Worm (Caenorhabditis elegans) whole organism, L2 larva: ENCODE results near the gene pyr-1.

Experiments used
- C34F6.9 ChIP-seq: fragments of 150-350 bp; optimal IDR thresholded peaks from 2 replicates; lab custom pipeline; 2014; ENCODE audit warnings: missing biosample characterization, missing genetic modification characterization
- F13H6.1 ChIP-seq: sonication (generic microtip); optimal IDR thresholded peaks from 2 replicates; lab custom pipeline; 2016; ENCODE audit warnings: missing genetic modification characterization, missing compliant biosample characterization
- Y55F3AM.14 ChIP-seq: fragments of 200-800 bp; sonication (Bioruptor generic); optimal IDR thresholded peaks from 2 replicates; lab custom pipeline; 2018; ENCODE audit warnings: mild to moderate bottlenecking, missing genetic modification characterization, missing compliant biosample characterization
- ZK546.5 ChIP-seq: sonication (generic microtip); optimal IDR thresholded peaks from 2 replicates; lab custom pipeline; 2017; ENCODE audit warnings: missing biosample characterization, missing genetic modification characterization
- alr-1 ChIP-seq: fragments of 150-350 bp; optimal IDR thresholded peaks from 2 replicates; lab custom pipeline; 2014; ENCODE audit warnings: missing biosample characterization, missing genetic modification characterization
- aly-2 ChIP-seq: fragments of 150-350 bp; optimal IDR thresholded peaks from 2 replicates; lab custom pipeline; 2014; ENCODE audit warnings: missing biosample characterization, missing genetic modification characterization
- ama-1 ChIP-seq: fragments of 150-350 bp; optimal IDR thresholded peaks from 2 replicates; lab custom pipeline; 2018; ENCODE audit warnings: inconsistent platforms
- ceh-16 ChIP-seq: fragments of 150-350 bp; optimal IDR thresholded peaks from 2 replicates; lab custom pipeline; 2014; ENCODE audit warnings: missing biosample characterization, missing genetic modification characterization
- crh-2 ChIP-seq: sonication (generic microtip); optimal IDR thresholded peaks from 2 replicates; lab custom pipeline; 2017; ENCODE audit warnings: missing biosample characterization, missing genetic modification characterization
- dmd-4 ChIP-seq: sonication (generic microtip); optimal IDR thresholded peaks from 2 replicates; lab custom pipeline; 2017; ENCODE audit warnings: missing biosample characterization, missing genetic modification characterization
- egl-27 ChIP-seq: sonication (generic microtip); optimal IDR thresholded peaks from 3 replicates; lab custom pipeline; 2017; ENCODE audit warnings: missing biosample characterization, missing genetic modification reagents, missing genetic modification characterization
- elt-3 ChIP-seq: sonication (generic microtip); optimal IDR thresholded peaks from 2 replicates; lab custom pipeline; 2017; ENCODE audit warnings: missing biosample characterization, missing genetic modification characterization
- fos-1 ChIP-seq: fragments of 150-350 bp; optimal IDR thresholded peaks from 2 replicates; lab custom pipeline; 2014; ENCODE audit warnings: missing biosample characterization, missing genetic modification characterization
- gmeb-1 ChIP-seq: fragments of 150-350 bp; optimal IDR thresholded peaks from 2 replicates; lab custom pipeline; 2014; ENCODE audit warnings: missing biosample characterization, missing genetic modification characterization
- lin-11 ChIP-seq: fragments of 150-350 bp; sonication (generic microtip); optimal IDR thresholded peaks from 2 replicates; lab custom pipeline; 2014; ENCODE audit warnings: missing biosample characterization, missing genetic modification characterization, inconsistent platforms, mixed read lengths
- lin-39 ChIP-seq: fragments of 150-350 bp; optimal IDR thresholded peaks from 2 replicates; lab custom pipeline; 2014; ENCODE audit warnings: missing biosample characterization, missing genetic modification reagents, missing genetic modification characterization
- lsy-2 ChIP-seq, 2 experiments: fragments of 150-350 bp in 1 of 2; sonication (generic microtip) in 1 of 2; optimal IDR thresholded peaks; 2 replicates each; lab custom pipeline; 2014 to 2017; ENCODE audit warnings: missing biosample characterization in 2 of 2, missing genetic modification characterization in 2 of 2
- mab-5 ChIP-seq: fragments of 150-350 bp; optimal IDR thresholded peaks from 2 replicates; lab custom pipeline; 2014; ENCODE audit warnings: missing biosample characterization, missing genetic modification characterization
- mbf-1 ChIP-seq: sonication (generic microtip); optimal IDR thresholded peaks from 2 replicates; lab custom pipeline; 2017; ENCODE audit warnings: missing biosample characterization, missing genetic modification characterization
- mdl-1 ChIP-seq, 2 experiments: fragments of 150-350 bp in 1 of 2; sonication (generic microtip) in 1 of 2; optimal IDR thresholded peaks; 2 replicates each; lab custom pipeline; 2017; ENCODE audit warnings: missing biosample characterization in 2 of 2, missing genetic modification characterization in 2 of 2
- nhr-11 ChIP-seq: fragments of 150-350 bp; optimal IDR thresholded peaks from 2 replicates; lab custom pipeline; 2014; ENCODE audit warnings: missing biosample characterization, missing genetic modification characterization
- nhr-129 ChIP-seq: fragments of 150-350 bp; optimal IDR thresholded peaks from 2 replicates; lab custom pipeline; 2014; ENCODE audit warnings: missing biosample characterization, missing genetic modification characterization
- nhr-21 ChIP-seq: fragments of 150-350 bp; optimal IDR thresholded peaks from 2 replicates; lab custom pipeline; 2014; ENCODE audit warnings: missing biosample characterization, missing genetic modification characterization
- nhr-23 ChIP-seq: fragments of 150-350 bp; optimal IDR thresholded peaks from 2 replicates; lab custom pipeline; 2014; ENCODE audit warnings: missing biosample characterization, missing genetic modification reagents, missing genetic modification characterization
- nhr-237 ChIP-seq: fragments of 150-350 bp; optimal IDR thresholded peaks from 2 replicates; lab custom pipeline; 2014; ENCODE audit warnings: missing biosample characterization, missing genetic modification characterization
- nhr-25 ChIP-seq: fragments of 150-350 bp; sonication (generic microtip); optimal IDR thresholded peaks from 3 replicates; lab custom pipeline; 2014; ENCODE audit warnings: missing biosample characterization, missing genetic modification characterization
- nhr-6 ChIP-seq: fragments of 150-350 bp; optimal IDR thresholded peaks from 2 replicates; lab custom pipeline; 2014; ENCODE audit warnings: missing biosample characterization, missing genetic modification characterization
- nhr-77 ChIP-seq: fragments of 150-350 bp; optimal IDR thresholded peaks from 2 replicates; lab custom pipeline; 2014; ENCODE audit warnings: missing biosample characterization, missing genetic modification characterization
- peb-1 ChIP-seq: fragments of 150-350 bp; optimal IDR thresholded peaks from 2 replicates; lab custom pipeline; 2014; ENCODE audit warnings: missing biosample characterization, missing genetic modification characterization
- skn-1 ChIP-seq: sonication (generic microtip); optimal IDR thresholded peaks from 2 replicates; lab custom pipeline; 2017; ENCODE audit warnings: missing biosample characterization, missing genetic modification characterization
- sma-9 ChIP-seq, 2 experiments: fragments of 150-350 bp in 1 of 2; sonication (generic microtip) in 1 of 2; optimal IDR thresholded peaks; 2 replicates each; lab custom pipeline; 2014 to 2016; ENCODE audit warnings: missing genetic modification characterization in 2 of 2, mild to moderate bottlenecking in 1 of 2, missing biosample characterization in 1 of 2, missing compliant biosample characterization in 1 of 2, missing genetic modification reagents in 1 of 2, moderate library complexity in 1 of 2
- unc-55 ChIP-seq: fragments of 150-350 bp; sonication (generic microtip); optimal IDR thresholded peaks from 3 replicates; lab custom pipeline; 2014; ENCODE audit warnings: missing biosample characterization, missing genetic modification reagents, missing genetic modification characterization
- unc-62 ChIP-seq: fragments of 150-350 bp; optimal IDR thresholded peaks from 2 replicates; lab custom pipeline; 2014; ENCODE audit warnings: missing biosample characterization, missing genetic modification reagents, missing genetic modification characterization
- zag-1 ChIP-seq: fragments of 150-350 bp; optimal IDR thresholded peaks from 2 replicates; lab custom pipeline; 2014; ENCODE audit warnings: missing biosample characterization, missing genetic modification characterization
- ztf-1 ChIP-seq: fragments of 200-800 bp; sonication (Bioruptor generic); conservative IDR thresholded peaks from 2 replicates; pipeline ENCODE4 v1.3.6; 2022; ENCODE audit warnings: missing genetic modification characterization, missing compliant biosample characterization
- ztf-4 ChIP-seq: fragments of 150-350 bp; optimal IDR thresholded peaks from 2 replicates; lab custom pipeline; 2014; ENCODE audit warnings: missing biosample characterization, missing genetic modification characterization

pyr-1 gene

ce11 chrII:8610085-8610484 lies 40.8 kb upstream of the pyr-1 start, which contains the start of gene F28C6.9:
Gene F28C6.9, minus strand, starts transcription at chrII:8610185.
- no peak for TF ChIP-seq dmd-4 (tag; lab: Kevin White, UChicago)
- TF ChIP-seq alr-1 (tag; lab: Kevin White, UChicago): no peak
- TF ChIP-seq nhr-23 (tag; lab: Kevin White, UChicago): no peak
- no peak for TF ChIP-seq elt-3 (tag; lab: Kevin White, UChicago)

- no peak for TF ChIP-seq dmd-4 (tag; lab: Kevin White, UChicago)
- TF ChIP-seq zag-1 (tag; lab: Kevin White, UChicago): no peak
- no peak for TF ChIP-seq nhr-21 (tag; lab: Kevin White, UChicago)
- no peak for TF ChIP-seq nhr-11 (tag; lab: Kevin White, UChicago)
- no peak for TF ChIP-seq lsy-2 (tag; optimal IDR thresholded peaks at IDR 0.05; lab: Kevin White, UChicago)
- no peak for TF ChIP-seq peb-1 (tag; lab: Kevin White, UChicago)
- TF ChIP-seq fos-1: no peak
- TF ChIP-seq unc-62 (GFP tag; lab: Kevin White, UChicago): no peak
These were observed 40.3 kb upstream of the pyr-1 start for ce11 chrII:8610585-8610984.

ce11 chrII:8611330-8611729 lies 39.6 kb upstream of the pyr-1 start:
- no peak for TF ChIP-seq crh-2
- TF ChIP-seq nhr-25: no peak
- TF ChIP-seq unc-55: no peak
- no peak for TF ChIP-seq F13H6.1 (tag; lab: Kevin White, UChicago)
- no peak for TF ChIP-seq lin-11 (tag; lab: Kevin White, UChicago)
- TF ChIP-seq fos-1: no peak
- no peak for TF ChIP-seq ceh-16 (tag; lab: Kevin White, UChicago)
- no peak for TF ChIP-seq ztf-4 (tag; lab: Kevin White, UChicago)
- TF ChIP-seq nhr-237 (tag; lab: Kevin White, UChicago): no peak
- TF ChIP-seq nhr-77 (tag; lab: Kevin White, UChicago): no peak
- no peak for TF ChIP-seq ama-1
- no peak for TF ChIP-seq Y55F3AM.14 (GFP tag; lab: Kevin White, UChicago)
- no peak for TF ChIP-seq lin-39 (tag; lab: Kevin White, UChicago)
- TF ChIP-seq gmeb-1 (tag; lab: Kevin White, UChicago): no peak
- no peak for TF ChIP-seq mab-5 (tag; lab: Kevin White, UChicago)
- TF ChIP-seq mdl-1 (tag; optimal IDR thresholded peaks at IDR 0.05; lab: Kevin White, UChicago): no peak
- TF ChIP-seq mbf-1: no peak
- TF ChIP-seq elt-3 (tag; lab: Kevin White, UChicago): no peak

- TF ChIP-seq fos-1: no peak
- TF ChIP-seq mbf-1: no peak
- TF ChIP-seq lin-39 (tag; lab: Kevin White, UChicago): no peak
- no peak for TF ChIP-seq nhr-6 (tag; lab: Kevin White, UChicago)
- no peak for TF ChIP-seq sma-9 (GFP tag; optimal IDR thresholded peaks at IDR 0.05; lab: Kevin White, UChicago)
- TF ChIP-seq sma-9 (tag; optimal IDR thresholded peaks at IDR 0.05; lab: Kevin White, UChicago): no peak
- no peak for TF ChIP-seq nhr-129 (tag; lab: Kevin White, UChicago)
- TF ChIP-seq elt-3 (tag; lab: Kevin White, UChicago): no peak
- no peak for TF ChIP-seq mab-5 (tag; lab: Kevin White, UChicago)
- TF ChIP-seq F13H6.1 (tag; lab: Kevin White, UChicago): no peak
- no peak for TF ChIP-seq egl-27 (tag; lab: Kevin White, UChicago)
- no peak for TF ChIP-seq ama-1
- no peak for TF ChIP-seq ztf-1 (GFP tag; lab: Robert Waterston, UW)
These were observed 38.4 kb upstream of the pyr-1 start, which contains the start of gene T22C8.1 for ce11 chrII:8612470-8612869. Gene T22C8.1, plus strand, starts transcription at chrII:8612770.

- TF ChIP-seq aly-2 (tag; lab: Kevin White, UChicago) (no peak), unc-62 (GFP tag; lab: Kevin White, UChicago) (no peak), skn-1 (tag; lab: Kevin White, UChicago) (no peak), ama-1 (no peak), sma-9 (GFP tag; optimal IDR thresholded peaks at IDR 0.05; lab: Kevin White, UChicago) (no peak), sma-9 (tag; optimal IDR thresholded peaks at IDR 0.05; lab: Kevin White, UChicago) (no peak), elt-3 (tag; lab: Kevin White, UChicago) (no peak), nhr-129 (tag; lab: Kevin White, UChicago) (no peak), nhr-23 (tag; lab: Kevin White, UChicago) (no peak), alr-1 (tag; lab: Kevin White, UChicago) (no peak), unc-55 (no peak), C34F6.9 (tag; lab: Kevin White, UChicago) (no peak), ZK546.5 (tag; lab: Kevin White, UChicago) (no peak)
- TF ChIP-seq, all 48 proteins: peak for 0
These were observed 34.8 kb upstream of the pyr-1 start for ce11 chrII:8616155-8616554.
